Fruit fly (Drosophila melanogaster) whole organism, embryonic: ENCODE measurements around the gene Rpp14a.
A peak's percentile ranks its signal among the peaks of the same experiment; 100 is the strongest.

Experiments
- Asciz ChIP-seq: fragments of 200-800 bp; sonication (Bioruptor generic); optimal IDR thresholded peaks from 2 replicates; lab custom pipeline; 2017; ENCODE audit warnings: missing biosample characterization, mild to moderate bottlenecking, missing genetic modification characterization, missing genetic modification reagents
- CG1024 ChIP-seq: fragments of 200-800 bp; sonication (Bioruptor generic); IDR thresholded peaks from 2 replicates; pipeline ENCODE4 v1.3.6; 2022; ENCODE audit warnings: missing biosample characterization, missing genetic modification characterization
- CG10267 ChIP-seq: fragments of 200-800 bp; sonication (Bioruptor generic); optimal IDR thresholded peaks from 2 replicates; lab custom pipeline; 2018; ENCODE audit warnings: missing biosample characterization, mild to moderate bottlenecking, missing genetic modification characterization, moderate library complexity
- CG11398 ChIP-seq: fragments of 200-800 bp; sonication (Bioruptor generic); optimal IDR thresholded peaks from 2 replicates; lab custom pipeline; 2016; ENCODE audit warnings: missing biosample characterization, missing genetic modification characterization
- CG12391 ChIP-seq: fragments of 200-800 bp; sonication (Bioruptor generic); optimal IDR thresholded peaks from 3 replicates; lab custom pipeline; 2018; ENCODE audit warnings: missing biosample characterization, mild to moderate bottlenecking, missing genetic modification characterization, moderate library complexity
- CG15696 ChIP-seq: fragments of 200-800 bp; sonication (Bioruptor generic); optimal IDR thresholded peaks from 2 replicates; lab custom pipeline; 2019; ENCODE audit warnings: missing biosample characterization, mild to moderate bottlenecking, missing genetic modification characterization, moderate library complexity
- CG1602 ChIP-seq: fragments of 200-800 bp; sonication (Bioruptor generic); optimal IDR thresholded peaks from 3 replicates; lab custom pipeline; 2016; ENCODE audit warnings: missing biosample characterization, missing genetic modification characterization
- CG16779 ChIP-seq: fragments of 200-800 bp; sonication (Bioruptor generic); IDR thresholded peaks from 2 replicates; pipeline ENCODE4 v1.3.6; 2022; ENCODE audit warnings: missing biosample characterization, missing genetic modification characterization
- CG17328 ChIP-seq: fragments of 200-800 bp; sonication (Bioruptor generic); IDR thresholded peaks from 2 replicates; pipeline ENCODE4 v1.3.6; 2022; ENCODE audit warnings: missing biosample characterization, missing genetic modification characterization
- CG17829 ChIP-seq: fragments of 200-800 bp; optimal IDR thresholded peaks from 2 replicates; lab custom pipeline; 2019; ENCODE audit warnings: missing biosample characterization, mild to moderate bottlenecking, missing genetic modification characterization, moderate library complexity
- CG18011 ChIP-seq: fragments of 200-800 bp; sonication (Bioruptor generic); optimal IDR thresholded peaks from 2 replicates; lab custom pipeline; 2017; ENCODE audit warnings: missing biosample characterization, missing genetic modification characterization, mild to moderate bottlenecking, moderate library complexity, missing genotype
- CG2875 ChIP-seq: fragments of 200-800 bp; sonication (Bioruptor generic); optimal IDR thresholded peaks from 2 replicates; lab custom pipeline; 2017; ENCODE audit warnings: missing biosample characterization, mild to moderate bottlenecking, missing genetic modification characterization, missing genetic modification reagents
- CG31388 ChIP-seq: fragments of 200-800 bp; sonication (Bioruptor generic); optimal IDR thresholded peaks from 2 replicates; lab custom pipeline; 2016; ENCODE audit warnings: missing biosample characterization, missing genetic modification characterization
- CG5245 ChIP-seq: fragments of 200-800 bp; sonication (Bioruptor generic); optimal IDR thresholded peaks from 3 replicates; lab custom pipeline; 2016; ENCODE audit warnings: missing biosample characterization, missing genetic modification characterization
- CG6272 ChIP-seq: fragments of 200-800 bp; sonication (Bioruptor generic); IDR thresholded peaks from 2 replicates; pipeline ENCODE4 v1.3.6; 2022; ENCODE audit warnings: missing biosample characterization, missing genetic modification characterization
- CG7745 ChIP-seq: fragments of 200-800 bp; sonication (Bioruptor generic); optimal IDR thresholded peaks from 2 replicates; lab custom pipeline; 2018; ENCODE audit warnings: missing biosample characterization, mild to moderate bottlenecking, missing genetic modification characterization, moderate library complexity
- CG8281 ChIP-seq: fragments of 200-800 bp; sonication (Bioruptor generic); optimal IDR thresholded peaks from 2 replicates; lab custom pipeline; 2018; ENCODE audit warnings: missing biosample characterization, mild to moderate bottlenecking, missing genetic modification characterization, moderate library complexity
- CG8944 ChIP-seq: fragments of 200-800 bp; sonication (Bioruptor generic); optimal IDR thresholded peaks from 3 replicates; lab custom pipeline; 2016; ENCODE audit warnings: missing biosample characterization, missing genetic modification characterization
- CHES-1-like ChIP-seq: fragments of 200-800 bp; sonication (Bioruptor generic); optimal IDR thresholded peaks from 2 replicates; lab custom pipeline; 2016; ENCODE audit warnings: missing biosample characterization, missing genetic modification characterization
- CrebB ChIP-seq: fragments of 200-800 bp; sonication (Bioruptor generic); optimal IDR thresholded peaks from 3 replicates; lab custom pipeline; 2018; ENCODE audit warnings: missing biosample characterization, mild to moderate bottlenecking, missing genetic modification characterization
- D19A ChIP-seq: fragments of 200-800 bp; optimal IDR thresholded peaks from 3 replicates; lab custom pipeline; 2019; ENCODE audit warnings: missing biosample characterization, mild to moderate bottlenecking, missing genetic modification characterization, moderate library complexity
- Doc3 ChIP-seq: fragments of 200-800 bp; sonication (Bioruptor generic); IDR thresholded peaks from 3 replicates; pipeline ENCODE4 v1.3.6; 2022; ENCODE audit warnings: missing biosample characterization, missing genetic modification characterization; ENCODE audit not compliant: partially characterized antibody
- Drgx ChIP-seq: fragments of 200-800 bp; sonication (Bioruptor generic); IDR thresholded peaks from 2 replicates; pipeline ENCODE4 v1.3.6; 2022; ENCODE audit warnings: missing biosample characterization, missing genetic modification characterization
- Gsc ChIP-seq: fragments of 200-800 bp; sonication (Bioruptor generic); IDR thresholded peaks from 2 replicates; pipeline ENCODE4 v1.3.6; 2022; ENCODE audit warnings: missing biosample characterization, missing genetic modification characterization
- HHEX ChIP-seq: fragments of 200-800 bp; sonication (Bioruptor generic); optimal IDR thresholded peaks from 3 replicates; lab custom pipeline; 2017; ENCODE audit warnings: missing biosample characterization, mild to moderate bottlenecking, missing genetic modification characterization, missing genetic modification reagents
- HLHmδ ChIP-seq: fragments of 200-800 bp; sonication (Bioruptor generic); optimal IDR thresholded peaks from 2 replicates; lab custom pipeline; 2018; ENCODE audit warnings: missing biosample characterization, mild to moderate bottlenecking, missing genetic modification characterization, moderate library complexity
- Hr78 ChIP-seq, 2 experiments: fragments of 200-800 bp in 1 of 2; fragments of >200 bp in 1 of 2; sonication (Bioruptor generic) in 1 of 2; optimal IDR thresholded peaks; 2 replicates each; lab custom pipeline; 2017 to 2019; ENCODE audit warnings: missing biosample characterization in 2 of 2, missing genetic modification characterization in 2 of 2, mild to moderate bottlenecking in 1 of 2, moderate library complexity in 1 of 2
- Lpt ChIP-seq: fragments of >200 bp; optimal IDR thresholded peaks from 2 replicates; lab custom pipeline; 2018; ENCODE audit warnings: missing biosample characterization, missing genetic modification characterization
- MESR4 ChIP-seq: fragments of 200-800 bp; sonication (Bioruptor generic); optimal IDR thresholded peaks from 2 replicates; lab custom pipeline; 2018; ENCODE audit warnings: missing biosample characterization, mild to moderate bottlenecking, missing genetic modification characterization, moderate library complexity
- MTF-1 ChIP-seq: fragments of 200-800 bp; sonication (Bioruptor generic); optimal IDR thresholded peaks from 2 replicates; lab custom pipeline; 2018; ENCODE audit warnings: missing biosample characterization, mild to moderate bottlenecking, missing genetic modification characterization, borderline replicate concordance
- Mad ChIP-seq: fragments of 200-800 bp; sonication (Bioruptor generic); optimal IDR thresholded peaks from 2 replicates; lab custom pipeline; 2016; ENCODE audit warnings: missing biosample characterization, missing genetic modification characterization
- PHDP ChIP-seq: fragments of 200-800 bp; sonication (Bioruptor generic); optimal IDR thresholded peaks from 3 replicates; lab custom pipeline; 2018; ENCODE audit warnings: missing biosample characterization, mild to moderate bottlenecking, missing genetic modification characterization, moderate library complexity
- Sry-β ChIP-seq: fragments of 200-800 bp; sonication (Bioruptor generic); optimal IDR thresholded peaks from 2 replicates; lab custom pipeline; 2018; ENCODE audit warnings: missing biosample characterization, mild to moderate bottlenecking, missing genetic modification characterization, moderate library complexity
- ab ChIP-seq: fragments of 200-800 bp; sonication (Bioruptor generic); optimal IDR thresholded peaks from 2 replicates; lab custom pipeline; 2016; ENCODE audit warnings: missing biosample characterization, missing genetic modification characterization
- br ChIP-seq: fragments of >200 bp; optimal IDR thresholded peaks from 2 replicates; lab custom pipeline; 2017
- cad ChIP-seq: fragments of >200 bp; optimal IDR thresholded peaks from 2 replicates; lab custom pipeline; 2017; ENCODE audit warnings: missing biosample characterization, missing genetic modification characterization
- hb ChIP-seq: fragments of 200-800 bp; sonication (Bioruptor generic); IDR thresholded peaks from 3 replicates; pipeline ENCODE4 v1.3.6; 2022; ENCODE audit warnings: missing biosample characterization, missing genetic modification characterization; ENCODE audit not compliant: partially characterized antibody
- kay ChIP-seq: fragments of 200-800 bp; sonication (Bioruptor generic); optimal IDR thresholded peaks from 2 replicates; lab custom pipeline; 2016; ENCODE audit warnings: missing biosample characterization, missing genetic modification characterization
- p53 ChIP-seq: fragments of 200-800 bp; sonication (Bioruptor generic); optimal IDR thresholded peaks from 2 replicates; lab custom pipeline; 2016; ENCODE audit warnings: missing biosample characterization, missing genetic modification characterization
- scrt ChIP-seq: fragments of 200-800 bp; sonication (Bioruptor generic); optimal IDR thresholded peaks from 2 replicates; lab custom pipeline; 2018; ENCODE audit warnings: missing biosample characterization, mild to moderate bottlenecking, missing genetic modification characterization, moderate library complexity
- sim ChIP-seq: fragments of 200-800 bp; sonication (Bioruptor generic); IDR thresholded peaks from 2 replicates; pipeline ENCODE4 v1.3.6; 2022; ENCODE audit warnings: missing biosample characterization, missing genetic modification characterization
- slbo ChIP-seq: fragments of 200-800 bp; sonication (Bioruptor generic); IDR thresholded peaks from 2 replicates; pipeline ENCODE4 v1.3.6; 2022; ENCODE audit warnings: missing biosample characterization, missing genetic modification characterization
- sob ChIP-seq: fragments of 200-800 bp; sonication (Bioruptor generic); IDR thresholded peaks from 2 replicates; pipeline ENCODE4 v1.3.6; 2022; ENCODE audit warnings: missing biosample characterization, missing genetic modification characterization
- stwl ChIP-seq: fragments of 200-800 bp; sonication (Bioruptor generic); optimal IDR thresholded peaks from 3 replicates; lab custom pipeline; 2018; ENCODE audit warnings: missing biosample characterization, mild to moderate bottlenecking, missing genetic modification characterization, moderate library complexity
- trem ChIP-seq: fragments of 200-800 bp; optimal IDR thresholded peaks from 3 replicates; lab custom pipeline; 2019; ENCODE audit warnings: missing biosample characterization, mild to moderate bottlenecking, missing genetic modification characterization, moderate library complexity
- vfl ChIP-seq: fragments of 200-800 bp; sonication (Bioruptor generic); optimal IDR thresholded peaks from 2 replicates; lab custom pipeline; 2016; ENCODE audit warnings: missing biosample characterization, missing genetic modification characterization
- vnd ChIP-seq: fragments of 200-800 bp; sonication (Bioruptor generic); IDR thresholded peaks from 3 replicates; pipeline ENCODE4 v1.3.6; 2022; ENCODE audit warnings: missing biosample characterization, missing genetic modification characterization; ENCODE audit not compliant: partially characterized antibody
- wdn ChIP-seq: fragments of 200-800 bp; sonication (Bioruptor generic); IDR thresholded peaks from 2 replicates; pipeline ENCODE4 v1.3.6; 2022; ENCODE audit warnings: missing biosample characterization, missing genetic modification characterization

The Rpp14a gene

DNA sequence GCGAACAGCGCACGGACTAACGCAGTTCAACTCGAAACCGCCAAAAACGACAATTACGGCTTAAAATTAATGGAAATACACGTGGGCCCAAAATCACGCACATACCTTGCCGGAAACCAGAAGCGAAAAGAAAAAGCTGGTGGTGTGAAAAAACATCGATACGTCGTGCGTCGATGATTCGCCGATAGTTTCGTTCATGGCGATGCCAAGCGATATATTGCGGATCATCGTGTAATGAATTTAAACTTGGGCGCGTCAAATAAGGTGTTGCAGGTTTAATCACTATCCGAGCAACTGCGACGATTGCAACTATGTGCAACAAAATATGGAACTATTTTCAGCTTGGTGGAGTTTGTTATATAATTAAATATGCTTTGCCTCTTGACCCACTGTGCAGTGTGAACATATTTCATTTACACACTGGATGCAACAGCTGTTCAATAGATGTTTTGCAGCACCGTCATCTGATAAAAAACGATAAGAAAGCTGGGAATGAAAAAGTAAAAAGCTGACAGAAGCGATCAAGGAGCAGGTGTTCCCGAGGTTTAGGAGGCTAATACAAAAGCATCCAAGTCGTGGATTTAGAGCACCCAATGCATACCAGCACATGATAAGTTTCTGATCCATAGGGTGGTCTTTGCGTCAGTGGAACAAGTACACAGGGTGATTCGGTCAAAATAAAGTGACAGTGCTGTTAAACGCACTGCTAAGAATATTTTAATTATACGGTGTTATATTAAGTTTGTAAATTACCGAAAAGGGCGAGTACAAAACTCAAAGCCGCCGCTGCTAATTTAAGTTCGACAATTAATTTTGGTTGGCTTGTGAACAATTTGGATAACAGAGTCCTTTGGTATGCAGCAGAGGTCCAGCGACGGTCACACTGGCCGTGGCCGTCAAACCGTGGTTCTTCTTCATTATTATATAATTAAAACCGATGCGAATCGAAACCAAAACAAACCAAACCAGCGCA, 10.3 kb upstream of the Rpp14a start, which contains the start of the genes RpL32 and CG7943 (continued):
- TF ChIP-seq HHEX (GFP tag; lab: Kevin White, UChicago) (peak; percentile 95), stwl (peak; percentile 79), MESR4 (GFP tag; lab: Kevin White, UChicago) (peak; percentile 93), CG18011 (GFP tag; lab: Kevin White, UChicago) (peak; percentile 77), Lpt (GFP tag; lab: Kevin White, UChicago) (no peak), CG8281 (tag; lab: Kevin White, UChicago) (peak; percentile 60), wdn (GFP tag; lab: Robert Waterston, UW) (peak; percentile 91), Mad (GFP tag; lab: Kevin White, UChicago) (peak; percentile 89), CG31388 (GFP tag; lab: Kevin White, UChicago) (peak; percentile 66), ab (GFP tag; lab: Kevin White, UChicago) (peak; percentile 79), MTF-1 (GFP tag; lab: Kevin White, UChicago) (peak; percentile 92), CG6272 (peak; percentile 95), br (lab: Kevin White, UChicago) (no peak), slbo (peak; percentile 95), CG10267 (tag; lab: Kevin White, UChicago) (peak; percentile 93), CG1024 (peak; percentile 80), cad (peak; percentile 84), CG2875 (GFP tag; lab: Kevin White, UChicago) (peak; percentile 83), Hr78 (GFP tag; optimal IDR thresholded peaks at IDR 0.05; lab: Kevin White, UChicago) (no peak), Drgx (GFP tag; lab: Robert Waterston, UW) (peak; percentile 87), CG12391 (peak; percentile 92), p53 (GFP tag; lab: Kevin White, UChicago) (peak; percentile 94), scrt (peak; percentile 87), CG15696 (tag; lab: Kevin White, UChicago) (peak; percentile 81), vfl (GFP tag; lab: Kevin White, UChicago) (peak; percentile 94), CG8944 (GFP tag; lab: Kevin White, UChicago) (peak; percentile 97), CG5245 (peak; percentile 92), Sry-β (peak; percentile 78), CG11398 (GFP tag; lab: Kevin White, UChicago) (peak; percentile 86), Asciz (GFP tag; lab: Kevin White, UChicago) (peak; percentile 92), vnd (GFP tag; lab: Robert Waterston, UW) (peak; percentile 100), CG7745 (tag; lab: Kevin White, UChicago) (no peak), D19A (tag; lab: Kevin White, UChicago) (peak; percentile 77), CG17328 (GFP tag; lab: Robert Waterston, UW) (peak; percentile 92), PHDP (tag; lab: Kevin White, UChicago) (peak; percentile 91), HLHmδ (peak; percentile 82), sim (peak; percentile 81), CG1602 (peak; percentile 82), CG17829 (tag; lab: Kevin White, UChicago) (peak; percentile 93), CG16779 (peak; percentile 87), hb (GFP tag; lab: Robert Waterston, UW) (peak; percentile 100), trem (tag; lab: Kevin White, UChicago) (peak; percentile 93), kay (peak; percentile 75), sob (peak; percentile 97), CrebB (peak; percentile 87), Doc3 (GFP tag; lab: Robert Waterston, UW) (peak; percentile 100), CHES-1-like (GFP tag; lab: Kevin White, UChicago) (peak; percentile 91), Gsc (GFP tag; lab: Robert Waterston, UW) (peak; percentile 85)
